Fruit fly (Drosophila melanogaster): ENCODE data around the gene CG9302.

- no peak for TF ChIP-seq pan (optimal IDR thresholded peaks at IDR 0.05)
- TF ChIP-seq br (GFP tag; optimal IDR thresholded peaks at IDR 0.05): no peak
- no peak for TF ChIP-seq Dfd (GFP tag; optimal IDR thresholded peaks at IDR 0.05)
- no peak for TF ChIP-seq sv (GFP tag; optimal IDR thresholded peaks at IDR 0.05)
- TF ChIP-seq Vsx2 (GFP tag; optimal IDR thresholded peaks at IDR 0.05; ENCODE audit: partially characterized antibody): no peak
- no peak for TF ChIP-seq jim (GFP tag; optimal IDR thresholded peaks at IDR 0.05)
- no peak for TF ChIP-seq Mio (GFP tag; optimal IDR thresholded peaks at IDR 0.05)
- TF ChIP-seq psq (GFP tag; optimal IDR thresholded peaks at IDR 0.05): no peak
- no peak for TF ChIP-seq usp (GFP tag; optimal IDR thresholded peaks at IDR 0.05)
- no peak for TF ChIP-seq Hr78 (GFP tag; optimal IDR thresholded peaks at IDR 0.05)
Measured at dm6 chr2L:13331868-13332544, 46.3 kb downstream of the CG9302 start.
